Worm (Caenorhabditis elegans) whole organism, mixed stage, embryonic: Measurements from ENCODE around the gene srg-69.
A peak's percentile ranks its signal among the peaks of the same experiment; 100 is the strongest.

Source experiments
- M03D4.4 ChIP-seq: sonication (generic microtip); optimal IDR thresholded peaks from 2 replicates; lab custom pipeline; 2017; ENCODE audit warnings: mild to moderate bottlenecking, missing genetic modification characterization, missing compliant biosample characterization
- bed-3 ChIP-seq: fragments of 200-800 bp; sonication (Bioruptor generic); optimal IDR thresholded peaks from 3 replicates; lab custom pipeline; 2018; ENCODE audit warnings: mild to moderate bottlenecking, missing genetic modification characterization, moderate library complexity, missing compliant biosample characterization
- blmp-1 ChIP-seq: fragments of 150-350 bp; optimal IDR thresholded peaks from 2 replicates; lab custom pipeline; 2014; ENCODE audit warnings: missing biosample characterization, missing genetic modification characterization
- ceh-39 ChIP-seq: fragments of 150-350 bp; optimal IDR thresholded peaks from 2 replicates; lab custom pipeline; 2014; ENCODE audit warnings: missing biosample characterization, missing genetic modification characterization
- ceh-43 ChIP-seq: fragments of 200-800 bp; sonication (Bioruptor generic); optimal IDR thresholded peaks from 2 replicates; lab custom pipeline; 2018; ENCODE audit warnings: mild to moderate bottlenecking, missing genetic modification characterization, moderate library complexity, missing compliant biosample characterization
- ceh-83 ChIP-seq: fragments of 200-800 bp; sonication (Bioruptor generic); optimal IDR thresholded peaks from 2 replicates; lab custom pipeline; 2018; ENCODE audit warnings: mild to moderate bottlenecking, missing genetic modification characterization, missing compliant biosample characterization
- ces-1 ChIP-seq: fragments of 150-350 bp; optimal IDR thresholded peaks from 2 replicates; lab custom pipeline; 2014; ENCODE audit warnings: missing biosample characterization, missing genetic modification reagents, missing genetic modification characterization
- cnd-1 ChIP-seq: fragments of 200-800 bp; sonication (Bioruptor generic); optimal IDR thresholded peaks from 2 replicates; lab custom pipeline; 2018; ENCODE audit warnings: mild to moderate bottlenecking, missing genetic modification characterization, missing compliant biosample characterization
- drap-1 ChIP-seq: fragments of 200-800 bp; sonication (Bioruptor generic); optimal IDR thresholded peaks from 3 replicates; lab custom pipeline; 2018; ENCODE audit warnings: mild to moderate bottlenecking, missing genetic modification characterization, missing compliant biosample characterization
- elt-1 ChIP-seq: sonication (generic microtip); optimal IDR thresholded peaks from 2 replicates; lab custom pipeline; 2017; ENCODE audit warnings: missing genetic modification characterization, mild to moderate bottlenecking, missing compliant biosample characterization, antibody characterized with exemption, moderate library complexity, borderline replicate concordance; ENCODE audit not compliant: insufficient read depth
- elt-3 ChIP-seq: fragments of 150-350 bp; optimal IDR thresholded peaks from 2 replicates; lab custom pipeline; 2014; ENCODE audit warnings: missing biosample characterization, missing genetic modification characterization
- flh-1 ChIP-seq: fragments of 200-800 bp; sonication (Bioruptor generic); optimal IDR thresholded peaks from 2 replicates; lab custom pipeline; 2018; ENCODE audit warnings: mild to moderate bottlenecking, missing genetic modification characterization, moderate library complexity, missing compliant biosample characterization
- ham-2 ChIP-seq: fragments of 200-800 bp; sonication (Bioruptor generic); optimal IDR thresholded peaks from 2 replicates; lab custom pipeline; 2018; ENCODE audit warnings: mild to moderate bottlenecking, missing genetic modification characterization, missing compliant biosample characterization
- hlh-1 ChIP-seq: fragments of 150-350 bp; optimal IDR thresholded peaks from 2 replicates; lab custom pipeline; 2014; ENCODE audit warnings: missing biosample characterization, missing genetic modification reagents, missing genetic modification characterization
- lin-13 ChIP-seq: fragments of 150-350 bp; optimal IDR thresholded peaks from 2 replicates; lab custom pipeline; 2014; ENCODE audit warnings: missing biosample characterization, missing genetic modification characterization
- lin-32 ChIP-seq: fragments of 200-800 bp; sonication (Bioruptor generic); optimal IDR thresholded peaks from 2 replicates; lab custom pipeline; 2018; ENCODE audit warnings: mild to moderate bottlenecking, missing genetic modification characterization, missing compliant biosample characterization
- lsy-2 ChIP-seq: fragments of 150-350 bp; optimal IDR thresholded peaks from 2 replicates; lab custom pipeline; 2014; ENCODE audit warnings: missing biosample characterization, missing genetic modification characterization
- mab-5 ChIP-seq: fragments of 150-350 bp; optimal IDR thresholded peaks from 2 replicates; lab custom pipeline; 2014; ENCODE audit warnings: missing biosample characterization, missing genetic modification characterization
- mep-1 ChIP-seq: fragments of 150-350 bp; optimal IDR thresholded peaks from 2 replicates; lab custom pipeline; 2017; ENCODE audit warnings: missing biosample characterization, missing genetic modification reagents, missing genetic modification characterization, inconsistent platforms
- mls-2 ChIP-seq: sonication (generic microtip); optimal IDR thresholded peaks from 2 replicates; lab custom pipeline; 2016; ENCODE audit warnings: mild to moderate bottlenecking, missing genetic modification characterization, moderate library complexity, missing compliant biosample characterization
- nhr-12 ChIP-seq: fragments of 150-350 bp; optimal IDR thresholded peaks from 2 replicates; lab custom pipeline; 2014; ENCODE audit warnings: missing biosample characterization, missing genetic modification characterization
- nhr-2 ChIP-seq: fragments of 150-350 bp; optimal IDR thresholded peaks from 2 replicates; lab custom pipeline; 2014; ENCODE audit warnings: missing biosample characterization, missing genetic modification characterization
- nhr-237 ChIP-seq: fragments of 150-350 bp; optimal IDR thresholded peaks from 2 replicates; lab custom pipeline; 2014; ENCODE audit warnings: missing biosample characterization, missing genetic modification characterization
- nhr-28 ChIP-seq: fragments of 150-350 bp; optimal IDR thresholded peaks from 2 replicates; lab custom pipeline; 2014; ENCODE audit warnings: missing biosample characterization, missing genetic modification characterization
- nhr-76 ChIP-seq: sonication (generic microtip); optimal IDR thresholded peaks from 2 replicates; lab custom pipeline; 2017; ENCODE audit warnings: missing biosample characterization, missing genetic modification characterization
- pha-4 ChIP-seq: fragments of 150-350 bp; optimal IDR thresholded peaks from 2 replicates; lab custom pipeline; 2018; ENCODE audit warnings: missing biosample characterization, missing genetic modification reagents, missing genetic modification characterization
- sem-2 ChIP-seq: fragments of 200-800 bp; sonication (Bioruptor generic); optimal IDR thresholded peaks from 2 replicates; lab custom pipeline; 2018; ENCODE audit warnings: mild to moderate bottlenecking, missing genetic modification characterization, missing compliant biosample characterization
- snpc-4 ChIP-seq: fragments of 150-350 bp; optimal IDR thresholded peaks from 2 replicates; lab custom pipeline; 2014; ENCODE audit warnings: missing biosample characterization, missing genetic modification characterization
- sptf-1 ChIP-seq: sonication (generic microtip); optimal IDR thresholded peaks from 2 replicates; lab custom pipeline; 2017; ENCODE audit warnings: mild to moderate bottlenecking, missing genetic modification characterization, moderate library complexity, missing compliant biosample characterization
- tbx-8 ChIP-seq: fragments of 200-800 bp; sonication (Bioruptor generic); optimal IDR thresholded peaks from 2 replicates; lab custom pipeline; 2018; ENCODE audit warnings: mild to moderate bottlenecking, missing genetic modification characterization, moderate library complexity, missing compliant biosample characterization
- unc-120 ChIP-seq: sonication (generic microtip); optimal IDR thresholded peaks from 2 replicates; lab custom pipeline; 2017; ENCODE audit warnings: missing genetic modification characterization, missing compliant biosample characterization; ENCODE audit not compliant: poor library complexity, severe bottlenecking
- unc-39 ChIP-seq: fragments of 150-350 bp; optimal IDR thresholded peaks from 2 replicates; lab custom pipeline; 2014; ENCODE audit warnings: missing biosample characterization, missing genetic modification characterization
- unc-62 ChIP-seq: fragments of 150-350 bp; optimal IDR thresholded peaks from 2 replicates; lab custom pipeline; 2014; ENCODE audit warnings: missing biosample characterization, missing genetic modification reagents, missing genetic modification characterization
- zip-8 ChIP-seq: fragments of 150-350 bp; optimal IDR thresholded peaks from 2 replicates; lab custom pipeline; 2014; ENCODE audit warnings: missing biosample characterization, missing genetic modification characterization
- ztf-11 ChIP-seq: fragments of 150-350 bp; optimal IDR thresholded peaks from 2 replicates; lab custom pipeline; 2014; ENCODE audit warnings: missing biosample characterization, missing genetic modification characterization

srg-69 gene

ce11 chrII:5398779-5399178 is 43.3 kb downstream of the srg-69 start, which contains the start of gene fbxl-3:
fbxl-3 (minus strand) TSS chrII:5398902.
- TF ChIP-seq nhr-12 (tag; lab: Kevin White, UChicago): no peak
- TF ChIP-seq M03D4.4: no peak
- peak; percentile 65 for TF ChIP-seq pha-4

ce11 chrII:5399201-5399600 is 43.7 kb downstream of the srg-69 start, which contains the start of gene mog-5:
mog-5 (plus strand) TSS chrII:5399538.
- no peak for TF ChIP-seq ztf-11 (tag; lab: Kevin White, UChicago)
- TF ChIP-seq pha-4: no peak
- no peak for TF ChIP-seq sptf-1 (tag; lab: Kevin White, UChicago)
- no peak for TF ChIP-seq snpc-4 (tag; lab: Kevin White, UChicago)
- TF ChIP-seq nhr-76 (tag; lab: Kevin White, UChicago): no peak
- no peak for TF ChIP-seq nhr-28 (tag; lab: Kevin White, UChicago)
- no peak for TF ChIP-seq unc-120 (tag; lab: Kevin White, UChicago)
- TF ChIP-seq hlh-1 (tag; lab: Kevin White, UChicago): peak; percentile 52
- TF ChIP-seq nhr-237 (tag; lab: Kevin White, UChicago): peak; percentile 8
- TF ChIP-seq drap-1 (GFP tag; lab: Kevin White, UChicago): peak; percentile 40
- TF ChIP-seq mab-5 (tag; lab: Kevin White, UChicago): no peak
- TF ChIP-seq unc-62: no peak
- TF ChIP-seq ces-1 (GFP tag; lab: Kevin White, UChicago): peak; percentile 74
- TF ChIP-seq ceh-83 (GFP tag; lab: Kevin White, UChicago): no peak
- TF ChIP-seq ham-2 (GFP tag; lab: Kevin White, UChicago): peak; percentile 58
- peak; percentile 86 for TF ChIP-seq ceh-43
- no peak for TF ChIP-seq mls-2 (tag; lab: Kevin White, UChicago)
- TF ChIP-seq M03D4.4: peak; percentile 74
- no peak for TF ChIP-seq cnd-1 (tag; lab: Kevin White, UChicago)
- TF ChIP-seq blmp-1: peak; percentile 18
- TF ChIP-seq unc-39: no peak
- no peak for TF ChIP-seq elt-1 (tag; lab: Kevin White, UChicago)
- peak; percentile 33 for TF ChIP-seq mep-1
- no peak for TF ChIP-seq tbx-8 (GFP tag; lab: Kevin White, UChicago)
- TF ChIP-seq lin-13 (tag; lab: Kevin White, UChicago): no peak
- no peak for TF ChIP-seq zip-8 (tag; lab: Kevin White, UChicago)
- TF ChIP-seq elt-3 (tag; lab: Kevin White, UChicago): no peak
- peak; percentile 40 for TF ChIP-seq bed-3 (GFP tag; lab: Kevin White, UChicago)
- TF ChIP-seq lin-32 (GFP tag; lab: Kevin White, UChicago): no peak
- TF ChIP-seq ceh-39 (tag; lab: Kevin White, UChicago): no peak
- TF ChIP-seq flh-1 (GFP tag; lab: Kevin White, UChicago): no peak
- peak; percentile 16 for TF ChIP-seq sem-2 (GFP tag; lab: Kevin White, UChicago)
- peak; percentile 15 for TF ChIP-seq lsy-2 (tag; lab: Kevin White, UChicago)
- no peak for TF ChIP-seq nhr-12 (tag; lab: Kevin White, UChicago)
- TF ChIP-seq nhr-2 (tag; lab: Kevin White, UChicago): no peak
